Worm (Caenorhabditis elegans) whole organism, midembryonic: ENCODE data around the gene clec-59.
"Not testable (repeated sequence)": the region's sequence is repeated elsewhere in the genome, so short reads cannot be mapped to it uniquely, and the experiment has no call there.

Source experiments
- T22C8.4 ChIP-seq: fragments of 200-800 bp; sonication (Bioruptor generic); IDR thresholded peaks from 2 replicates; pipeline ENCODE4 v1.3.6; 2022; ENCODE audit warnings: missing genetic modification characterization, missing compliant biosample characterization
- cog-1 ChIP-seq: sonication (generic microtip); optimal IDR thresholded peaks from 2 replicates; lab custom pipeline; 2016; ENCODE audit warnings: missing genetic modification characterization, missing compliant biosample characterization
- flt-1 ChIP-seq: fragments of 200-800 bp; sonication (Bioruptor generic); IDR thresholded peaks from 2 replicates; pipeline ENCODE4 v1.3.6; 2022; ENCODE audit warnings: missing genetic modification characterization, missing compliant biosample characterization
- klf-2 ChIP-seq: fragments of 200-800 bp; sonication (Bioruptor generic); conservative IDR thresholded peaks from 2 replicates; pipeline ENCODE4 v1.3.6; 2022; ENCODE audit warnings: missing genetic modification reagents, missing genetic modification characterization, missing compliant biosample characterization
- med-1 ChIP-seq: sonication (generic microtip); optimal IDR thresholded peaks from 2 replicates; lab custom pipeline; 2017; ENCODE audit warnings: missing genetic modification characterization, mild to moderate bottlenecking, missing compliant biosample characterization, antibody characterized with exemption, missing genetic modification reagents; ENCODE audit not compliant: insufficient read depth
- ref-1 ChIP-seq: fragments of 200-800 bp; sonication (Bioruptor generic); conservative IDR thresholded peaks from 2 replicates; pipeline ENCODE4 v1.3.6; 2022; ENCODE audit warnings: missing genetic modification reagents, missing genetic modification characterization, missing compliant biosample characterization
- tab-1 ChIP-seq: fragments of 200-800 bp; sonication (Bioruptor generic); IDR thresholded peaks from 2 replicates; pipeline ENCODE4 v1.3.6; 2022; ENCODE audit warnings: missing genetic modification characterization, missing compliant biosample characterization
- ztf-23 ChIP-seq: fragments of 200-800 bp; sonication (Bioruptor generic); IDR thresholded peaks from 2 replicates; pipeline ENCODE4 v1.3.6; 2022; ENCODE audit warnings: missing genetic modification reagents, missing genetic modification characterization, missing compliant biosample characterization
- ztf-29 ChIP-seq: fragments of 200-800 bp; sonication (Bioruptor generic); IDR thresholded peaks from 2 replicates; pipeline ENCODE4 v1.3.6; 2022; ENCODE audit warnings: missing genetic modification reagents, missing genetic modification characterization, missing compliant biosample characterization

clec-59 gene

DNA sequence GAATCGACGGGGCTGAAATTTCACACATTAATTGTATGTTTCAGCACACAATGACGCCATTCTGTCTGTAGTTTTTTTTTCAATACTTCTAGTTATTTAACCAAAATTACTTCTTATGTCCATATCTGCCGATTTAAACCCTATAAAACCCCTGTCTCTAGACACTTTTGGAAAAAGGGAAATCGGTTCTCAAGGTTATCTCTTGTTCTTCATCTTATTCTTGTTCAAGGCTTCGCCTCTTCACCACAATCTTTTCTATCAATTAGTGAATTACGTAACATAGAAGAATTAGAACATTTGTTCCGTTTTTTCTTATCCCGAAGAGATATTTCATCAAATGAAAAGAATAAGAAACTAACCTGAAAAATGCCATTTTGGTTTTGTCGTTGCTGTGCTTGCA, 21.4 kb upstream of the clec-59 start:
- TF ChIP-seq klf-2 (GFP tag; lab: Robert Waterston, UW) (no peak), T22C8.4 (GFP tag; lab: Robert Waterston, UW) (no peak), cog-1 (tag; lab: Kevin White, UChicago) (no peak), ref-1 (GFP tag; lab: Robert Waterston, UW) (no peak), med-1 (GFP tag; lab: Kevin White, UChicago) (no peak), flt-1 (GFP tag; lab: Robert Waterston, UW) (no peak), tab-1 (GFP tag; lab: Robert Waterston, UW) (no peak), ztf-23 (GFP tag; lab: Robert Waterston, UW) (no peak), ztf-29 (no peak)

DNA sequence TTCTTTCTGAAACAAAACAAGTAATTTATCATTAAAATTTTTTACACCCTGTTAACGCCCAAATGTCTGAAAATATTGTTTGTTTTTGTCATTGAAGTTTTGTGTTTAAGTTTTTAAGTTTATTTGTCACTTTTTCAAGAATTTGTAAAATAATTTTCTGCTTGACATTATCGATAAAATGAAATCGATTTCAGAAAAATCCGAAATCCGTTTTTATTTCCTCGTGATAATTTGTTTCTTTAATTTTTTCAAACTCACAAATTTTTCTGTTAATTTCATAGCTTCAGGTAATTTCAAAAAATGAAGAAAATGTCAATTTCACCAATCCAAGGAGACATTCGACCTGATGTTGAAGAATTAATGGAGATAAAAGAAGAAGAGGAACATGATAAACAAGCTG, 16.7 kb upstream of the clec-59 start, which contains the start of gene ZK666.12:
TSS of gene ZK666.12 (plus strand) at position 301 of the 400 bp plus-strand sequence.
- TF ChIP-seq cog-1 (tag; lab: Kevin White, UChicago): no peak
- no peak for TF ChIP-seq med-1 (GFP tag; lab: Kevin White, UChicago)
- no peak for TF ChIP-seq ztf-23 (GFP tag; lab: Robert Waterston, UW)
- TF ChIP-seq klf-2 (GFP tag; lab: Robert Waterston, UW): no peak
- no peak for TF ChIP-seq ref-1 (GFP tag; lab: Robert Waterston, UW)
- no peak for TF ChIP-seq T22C8.4 (GFP tag; lab: Robert Waterston, UW)
- no peak for TF ChIP-seq tab-1 (GFP tag; lab: Robert Waterston, UW)
- no peak for TF ChIP-seq ztf-29
- TF ChIP-seq flt-1 (GFP tag; lab: Robert Waterston, UW): no peak

ce11 chrII:10494467-10494866, 15.2 kb upstream of the clec-59 start, which contains the start of gene ZK666.14:
Gene ZK666.14, plus strand, starts transcription at chrII:10494767.
- no peak for TF ChIP-seq ztf-23 (GFP tag; lab: Robert Waterston, UW)
- TF ChIP-seq flt-1 (GFP tag; lab: Robert Waterston, UW): no peak
- TF ChIP-seq ref-1 (GFP tag; lab: Robert Waterston, UW): no peak
- TF ChIP-seq T22C8.4 (GFP tag; lab: Robert Waterston, UW): no peak
- TF ChIP-seq klf-2 (GFP tag; lab: Robert Waterston, UW): no peak
- no peak for TF ChIP-seq tab-1 (GFP tag; lab: Robert Waterston, UW)
- no peak for TF ChIP-seq ztf-29
- TF ChIP-seq med-1 (GFP tag; lab: Kevin White, UChicago): no peak
- no peak for TF ChIP-seq cog-1 (tag; lab: Kevin White, UChicago)

ce11 chrII:10493034-10493433, 13.8 kb upstream of the clec-59 start, which contains the start of gene ZK666.8:
Gene ZK666.8, minus strand, starts transcription at chrII:10493134.
- not testable (repeated sequence) for TF ChIP-seq T22C8.4 (GFP tag; lab: Robert Waterston, UW); med-1 (GFP tag; lab: Kevin White, UChicago); ref-1 (GFP tag; lab: Robert Waterston, UW)

ce11 chrII:10490329-10490728, 11.1 kb upstream of the clec-59 start, which contains the start of gene clec-61:
Gene clec-61, minus strand, starts transcription at chrII:10490537.
- TF ChIP-seq ztf-23 (GFP tag; lab: Robert Waterston, UW): no peak
- no peak for TF ChIP-seq cog-1 (tag; lab: Kevin White, UChicago)
- no peak for TF ChIP-seq T22C8.4 (GFP tag; lab: Robert Waterston, UW)
- TF ChIP-seq klf-2 (GFP tag; lab: Robert Waterston, UW): no peak
- no peak for TF ChIP-seq med-1 (GFP tag; lab: Kevin White, UChicago)
- TF ChIP-seq flt-1 (GFP tag; lab: Robert Waterston, UW): no peak

- TF ChIP-seq klf-2 (GFP tag; lab: Robert Waterston, UW) (no peak), ztf-29 (no peak), med-1 (GFP tag; lab: Kevin White, UChicago) (no peak), ref-1 (GFP tag; lab: Robert Waterston, UW) (no peak), T22C8.4 (GFP tag; lab: Robert Waterston, UW) (no peak), ztf-23 (GFP tag; lab: Robert Waterston, UW) (no peak), cog-1 (tag; lab: Kevin White, UChicago) (no peak), tab-1 (GFP tag; lab: Robert Waterston, UW) (no peak), flt-1 (GFP tag; lab: Robert Waterston, UW) (no peak)
These were observed 7.5 kb upstream of the clec-59 start, which contains the start of gene ZK666.15 for ce11 chrII:10486738-10487137. Gene ZK666.15, plus strand, starts transcription at chrII:10487038.

- no peak for TF ChIP-seq flt-1 (GFP tag; lab: Robert Waterston, UW)
These were observed 6.4 kb upstream of the clec-59 start for ce11 chrII:10485640-10486039.

DNA sequence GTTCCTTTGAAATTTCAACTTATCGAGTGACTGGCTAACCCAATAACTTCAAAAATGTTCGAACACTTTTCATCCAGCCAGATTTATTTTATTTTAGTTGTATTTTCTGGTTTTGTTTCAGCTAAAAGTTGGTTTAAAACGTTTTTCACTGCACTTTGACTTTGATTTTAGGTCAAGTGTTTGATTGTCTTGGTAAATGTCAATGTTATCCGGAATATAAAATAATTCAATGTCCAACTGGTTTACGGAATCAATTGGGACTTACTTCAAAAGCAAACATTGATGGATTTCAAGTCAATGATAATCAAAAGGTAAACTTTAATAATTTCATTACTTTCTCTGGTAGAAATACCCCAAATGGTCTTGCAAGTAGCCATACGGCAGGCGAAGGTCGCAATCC, 4.6 kb upstream of the clec-59 start:
- TF ChIP-seq med-1 (GFP tag; lab: Kevin White, UChicago): no peak
- no peak for TF ChIP-seq ztf-29
- TF ChIP-seq klf-2 (GFP tag; lab: Robert Waterston, UW): no peak
- TF ChIP-seq cog-1 (tag; lab: Kevin White, UChicago): no peak
- TF ChIP-seq T22C8.4 (GFP tag; lab: Robert Waterston, UW): no peak
- TF ChIP-seq flt-1 (GFP tag; lab: Robert Waterston, UW): no peak
- TF ChIP-seq ref-1 (GFP tag; lab: Robert Waterston, UW): no peak
- no peak for TF ChIP-seq ztf-23 (GFP tag; lab: Robert Waterston, UW)
- TF ChIP-seq tab-1 (GFP tag; lab: Robert Waterston, UW): no peak

ce11 chrII:10482899-10483298, 3.7 kb upstream of the clec-59 start:
- TF ChIP-seq med-1 (GFP tag; lab: Kevin White, UChicago) (no peak), tab-1 (GFP tag; lab: Robert Waterston, UW) (no peak), T22C8.4 (GFP tag; lab: Robert Waterston, UW) (no peak)
